Worm (Caenorhabditis elegans) whole organism, early embryonic: ENCODE measurements around the gene vha-19.

Experiments used
- ama-1 ChIP-seq: fragments of 150-350 bp; optimal IDR thresholded peaks from 2 replicates; lab custom pipeline; 2014
- ceh-36 ChIP-seq: sonication (generic microtip); optimal IDR thresholded peaks from 2 replicates; lab custom pipeline; 2016; ENCODE audit warnings: missing genetic modification characterization, inconsistent platforms, missing compliant biosample characterization
- ets-7 ChIP-seq: sonication (generic microtip); optimal IDR thresholded peaks from 2 replicates; lab custom pipeline; 2016; ENCODE audit warnings: missing genotype, missing genetic modification characterization, missing compliant biosample characterization
- pes-1 ChIP-seq: fragments of 200-800 bp; sonication (Bioruptor generic); IDR thresholded peaks from 2 replicates; pipeline ENCODE4 v1.3.6; 2022; ENCODE audit warnings: missing genetic modification reagents, missing genetic modification characterization, missing compliant biosample characterization
- sea-1 ChIP-seq: fragments of 200-800 bp; sonication (Bioruptor generic); conservative IDR thresholded peaks from 2 replicates; pipeline ENCODE4 v1.3.6; 2022; ENCODE audit warnings: missing genetic modification characterization, missing compliant biosample characterization
- tra-4 ChIP-seq: sonication (generic microtip); optimal IDR thresholded peaks from 2 replicates; lab custom pipeline; 2017; ENCODE audit warnings: missing genetic modification characterization, missing compliant biosample characterization

DNA sequence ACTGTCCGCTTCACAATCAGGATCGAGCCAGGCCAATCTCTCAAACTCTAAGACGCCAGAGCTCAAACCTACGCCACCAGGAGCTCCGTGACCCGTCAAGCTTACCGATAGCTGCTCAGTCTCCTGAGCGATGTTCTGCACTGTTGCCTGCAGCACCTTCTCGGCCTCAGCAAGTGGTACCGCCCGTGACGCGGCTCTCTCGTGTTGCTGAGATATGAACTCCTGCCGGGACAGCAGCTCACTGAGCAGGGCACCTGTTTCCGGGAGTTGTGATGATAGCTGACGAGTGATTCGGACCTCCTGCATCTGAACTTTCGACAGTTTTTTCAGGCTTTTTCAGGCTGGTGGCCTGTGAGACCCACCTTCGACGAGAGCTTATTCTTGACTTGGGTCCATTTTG is 29.1 kb downstream of the vha-19 start:
- no peak for TF ChIP-seq ets-7 (tag; lab: Kevin White, UChicago)
- no peak for TF ChIP-seq ama-1
- no peak for TF ChIP-seq sea-1 (GFP tag; lab: Robert Waterston, UW)
- no peak for TF ChIP-seq tra-4 (tag; lab: Kevin White, UChicago)
- TF ChIP-seq pes-1 = no peak
- no peak for TF ChIP-seq ceh-36 (tag; lab: Kevin White, UChicago)
